Fruit fly (Drosophila melanogaster) whole organism, adult: ENCODE measurements around the gene CG32982.

Experiments
- CG11617 ChIP-seq: fragments of 200-800 bp; sonication (Bioruptor generic); optimal IDR thresholded peaks from 2 replicates; lab custom pipeline; 2017; ENCODE audit warnings: mild to moderate bottlenecking, missing biosample characterization, missing genetic modification reagents, missing genetic modification characterization
- CG12768 ChIP-seq: fragments of 200-800 bp; sonication (Bioruptor generic); optimal IDR thresholded peaks from 2 replicates; lab custom pipeline; 2017; ENCODE audit warnings: missing biosample characterization, missing genetic modification characterization, mild to moderate bottlenecking, moderate library complexity, missing genetic modification reagents
- CG1620 ChIP-seq: fragments of 200-800 bp; sonication (Bioruptor generic); optimal IDR thresholded peaks from 2 replicates; lab custom pipeline; 2016; ENCODE audit warnings: missing biosample characterization, missing genetic modification characterization
- CG5204 ChIP-seq: fragments of 200-800 bp; sonication (Bioruptor generic); optimal IDR thresholded peaks from 2 replicates; lab custom pipeline; 2016; ENCODE audit warnings: missing biosample characterization, missing genetic modification characterization
- CG7045 ChIP-seq: fragments of 200-800 bp; sonication (Bioruptor generic); optimal IDR thresholded peaks from 2 replicates; lab custom pipeline; 2017; ENCODE audit warnings: missing biosample characterization, mild to moderate bottlenecking, missing genetic modification characterization
- CG7101 ChIP-seq: fragments of 200-800 bp; sonication (Bioruptor generic); optimal IDR thresholded peaks from 2 replicates; lab custom pipeline; 2018; ENCODE audit warnings: missing biosample characterization, mild to moderate bottlenecking, missing genetic modification characterization, moderate library complexity
- Mnt ChIP-seq: fragments of 200-800 bp; sonication (Bioruptor generic); optimal IDR thresholded peaks from 2 replicates; lab custom pipeline; 2016; ENCODE audit warnings: missing biosample characterization, mild to moderate bottlenecking, missing genetic modification characterization
- cnc ChIP-seq, 2 experiments: fragments of >200 bp; optimal IDR thresholded peaks; 2 replicates each; lab custom pipeline; 2017
- kay ChIP-seq: fragments of 200-800 bp; sonication (Bioruptor generic); peaks from one replicate; lab custom pipeline; 2016; ENCODE audit warnings: missing biosample characterization, missing genetic modification characterization, borderline replicate concordance
- toe ChIP-seq: fragments of 200-800 bp; sonication (Bioruptor generic); optimal IDR thresholded peaks from 2 replicates; lab custom pipeline; 2016; ENCODE audit warnings: missing biosample characterization, missing genetic modification characterization

DNA sequence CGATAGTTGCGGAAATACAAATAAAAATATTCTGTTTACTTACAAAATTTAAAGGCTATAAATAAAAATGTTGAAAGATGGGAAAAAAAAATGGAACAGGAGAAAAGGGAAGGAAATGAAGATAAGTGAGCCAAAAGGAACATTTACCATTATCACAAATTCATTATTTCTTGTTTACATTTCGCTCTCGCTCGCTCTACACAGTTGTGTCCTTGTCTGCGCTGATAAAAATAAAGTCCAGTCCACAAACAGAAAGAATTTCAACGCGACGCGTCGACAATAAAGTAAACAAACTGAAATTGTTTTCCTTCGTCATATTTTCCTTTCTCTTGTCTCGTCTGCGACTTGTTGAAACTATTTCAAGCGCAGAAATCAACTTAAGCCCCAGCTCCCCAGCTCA, 63.7 kb downstream of the CG32982 start:
- TF ChIP-seq Mnt (GFP tag; lab: Kevin White, UChicago) (no peak), CG7045 (GFP tag; lab: Kevin White, UChicago) (no peak), CG1620 (no peak), CG7101 (tag; lab: Kevin White, UChicago) (no peak), CG12768 (GFP tag; lab: Kevin White, UChicago) (no peak), CG5204 (GFP tag; lab: Kevin White, UChicago) (no peak), kay (GFP tag; lab: Kevin White, UChicago) (no peak), cnc (optimal IDR thresholded peaks at IDR 0.05; lab: Kevin White, UChicago) (no peak), toe (GFP tag; lab: Kevin White, UChicago) (no peak), CG11617 (GFP tag; lab: Kevin White, UChicago) (no peak)
